Fruit fly (Drosophila melanogaster) whole organism, embryonic: ENCODE results near the gene Cerk.

Source experiments
- Antp ChIP-seq: fragments of 200-800 bp; sonication (Bioruptor generic); optimal IDR thresholded peaks from 3 replicates; lab custom pipeline; 2016; ENCODE audit warnings: missing biosample characterization, missing genetic modification characterization
- CG1024 ChIP-seq: fragments of 200-800 bp; sonication (Bioruptor generic); IDR thresholded peaks from 2 replicates; pipeline ENCODE4 v1.3.6; 2022; ENCODE audit warnings: missing biosample characterization, missing genetic modification characterization
- CG11398 ChIP-seq: fragments of 200-800 bp; sonication (Bioruptor generic); optimal IDR thresholded peaks from 2 replicates; lab custom pipeline; 2016; ENCODE audit warnings: missing biosample characterization, missing genetic modification characterization
- CG11696 ChIP-seq: fragments of 200-800 bp; sonication (Bioruptor generic); IDR thresholded peaks from 2 replicates; pipeline ENCODE4 v1.3.6; 2022; ENCODE audit warnings: missing biosample characterization, missing genetic modification characterization
- CG1233 ChIP-seq: fragments of 200-800 bp; sonication (Bioruptor generic); optimal IDR thresholded peaks from 4 replicates; lab custom pipeline; 2018; ENCODE audit warnings: missing biosample characterization, mild to moderate bottlenecking, missing genetic modification characterization
- CG13287 ChIP-seq: fragments of 200-800 bp; sonication (Bioruptor generic); IDR thresholded peaks from 2 replicates; pipeline ENCODE4 v1.3.6; 2022; ENCODE audit warnings: missing biosample characterization, missing genetic modification characterization; ENCODE audit not compliant: partially characterized antibody
- CG13775 ChIP-seq: fragments of 200-800 bp; sonication (Bioruptor generic); optimal IDR thresholded peaks from 3 replicates; lab custom pipeline; 2017; ENCODE audit warnings: missing biosample characterization, mild to moderate bottlenecking, missing genetic modification characterization
- CG14441 ChIP-seq: fragments of 200-800 bp; sonication (Bioruptor generic); IDR thresholded peaks from 2 replicates; pipeline ENCODE4 v1.3.6; 2022; ENCODE audit warnings: missing biosample characterization, missing genetic modification characterization
- CG15479 ChIP-seq: fragments of 200-800 bp; sonication (Bioruptor generic); optimal IDR thresholded peaks from 3 replicates; lab custom pipeline; 2019; ENCODE audit warnings: missing biosample characterization, mild to moderate bottlenecking, missing genetic modification characterization, moderate library complexity
- CG17361 ChIP-seq: fragments of 200-800 bp; sonication (Bioruptor generic); IDR thresholded peaks from 3 replicates; pipeline ENCODE4 v1.3.6; 2022; ENCODE audit warnings: missing biosample characterization, missing genetic modification characterization
- CG2889 ChIP-seq: fragments of 200-800 bp; sonication (Bioruptor generic); IDR thresholded peaks from 3 replicates; pipeline ENCODE4 v1.3.6; 2022; ENCODE audit warnings: missing biosample characterization, missing genetic modification characterization
- CG3838 ChIP-seq: fragments of 200-800 bp; sonication (Bioruptor generic); optimal IDR thresholded peaks from 3 replicates; lab custom pipeline; 2016; ENCODE audit warnings: missing biosample characterization, missing genetic modification characterization
- CG4820 ChIP-seq: fragments of 200-800 bp; sonication (Bioruptor generic); optimal IDR thresholded peaks from 3 replicates; lab custom pipeline; 2016; ENCODE audit warnings: missing biosample characterization, missing genetic modification characterization
- CG6272 ChIP-seq: fragments of 200-800 bp; sonication (Bioruptor generic); IDR thresholded peaks from 2 replicates; pipeline ENCODE4 v1.3.6; 2022; ENCODE audit warnings: missing biosample characterization, missing genetic modification characterization
- CG6854 ChIP-seq: fragments of 200-800 bp; sonication (Bioruptor generic); optimal IDR thresholded peaks from 3 replicates; lab custom pipeline; 2017; ENCODE audit warnings: missing biosample characterization, mild to moderate bottlenecking, missing genetic modification characterization
- CG8089 ChIP-seq: fragments of 200-800 bp; sonication (Bioruptor generic); optimal IDR thresholded peaks from 3 replicates; lab custom pipeline; 2016; ENCODE audit warnings: missing biosample characterization, missing genetic modification characterization
- CG8388 ChIP-seq: fragments of 200-800 bp; sonication (Bioruptor generic); optimal IDR thresholded peaks from 2 replicates; lab custom pipeline; 2019; ENCODE audit warnings: missing biosample characterization, mild to moderate bottlenecking, missing genetic modification characterization, moderate library complexity
- CG8478 ChIP-seq: fragments of >200 bp; optimal IDR thresholded peaks from 2 replicates; lab custom pipeline; 2018
- CG9609 ChIP-seq: fragments of 200-800 bp; sonication (Bioruptor generic); optimal IDR thresholded peaks from 3 replicates; lab custom pipeline; 2016; ENCODE audit warnings: missing biosample characterization, missing genetic modification characterization
- CkIIα-i1 ChIP-seq: fragments of 200-800 bp; sonication (Bioruptor generic); IDR thresholded peaks from 2 replicates; pipeline ENCODE4 v1.3.6; 2022; ENCODE audit warnings: missing biosample characterization, missing genetic modification characterization
- Dbx ChIP-seq: fragments of 200-800 bp; sonication (Bioruptor generic); IDR thresholded peaks from 3 replicates; pipeline ENCODE4 v1.3.6; 2022; ENCODE audit warnings: missing biosample characterization, missing genetic modification characterization
- Deaf1 ChIP-seq: fragments of 200-800 bp; optimal IDR thresholded peaks from 3 replicates; lab custom pipeline; 2019; ENCODE audit warnings: missing biosample characterization, mild to moderate bottlenecking, missing genetic modification characterization, moderate library complexity
- Fer3 ChIP-seq: fragments of 200-800 bp; sonication (Bioruptor generic); optimal IDR thresholded peaks from 2 replicates; lab custom pipeline; 2018; ENCODE audit warnings: missing biosample characterization, mild to moderate bottlenecking, missing genetic modification characterization, moderate library complexity
- GATAe ChIP-seq: fragments of 200-800 bp; sonication (Bioruptor generic); conservative IDR thresholded peaks from 2 replicates; pipeline ENCODE4 v1.3.6; 2022; ENCODE audit warnings: missing biosample characterization, missing genetic modification characterization
- Hey ChIP-seq: fragments of 200-800 bp; sonication (Bioruptor generic); optimal IDR thresholded peaks from 3 replicates; lab custom pipeline; 2018; ENCODE audit warnings: missing biosample characterization, mild to moderate bottlenecking, missing genetic modification characterization
- HmgZ ChIP-seq: fragments of 200-800 bp; sonication (Bioruptor generic); optimal IDR thresholded peaks from 2 replicates; lab custom pipeline; 2018; ENCODE audit warnings: missing biosample characterization, mild to moderate bottlenecking, missing genetic modification characterization
- Hr78 ChIP-seq, 2 experiments: fragments of 200-800 bp in 1 of 2; fragments of >200 bp in 1 of 2; sonication (Bioruptor generic) in 1 of 2; optimal IDR thresholded peaks; 2 replicates each; lab custom pipeline; 2017 to 2019; ENCODE audit warnings: missing biosample characterization in 2 of 2, missing genetic modification characterization in 2 of 2, mild to moderate bottlenecking in 1 of 2, moderate library complexity in 1 of 2
- Mad ChIP-seq: fragments of 200-800 bp; sonication (Bioruptor generic); optimal IDR thresholded peaks from 2 replicates; lab custom pipeline; 2016; ENCODE audit warnings: missing biosample characterization, missing genetic modification characterization
- Max ChIP-seq: fragments of 200-800 bp; sonication (Bioruptor generic); optimal IDR thresholded peaks from 2 replicates; lab custom pipeline; 2016; ENCODE audit warnings: missing biosample characterization, mild to moderate bottlenecking, missing genetic modification characterization
- Mes4 ChIP-seq: fragments of 200-800 bp; sonication (Bioruptor generic); optimal IDR thresholded peaks from 2 replicates; lab custom pipeline; 2016; ENCODE audit warnings: missing biosample characterization, missing genetic modification characterization
- Pdp1 ChIP-seq, 2 experiments: fragments of 200-800 bp; sonication (Bioruptor generic); optimal IDR thresholded peaks; 3 replicates each; lab custom pipeline; 2016; ENCODE audit warnings: missing biosample characterization in 2 of 2, missing genetic modification characterization in 2 of 2, mild to moderate bottlenecking in 1 of 2, moderate library complexity in 1 of 2
- Six4 ChIP-seq: fragments of 200-800 bp; sonication (Bioruptor generic); optimal IDR thresholded peaks from 2 replicates; lab custom pipeline; 2016; ENCODE audit warnings: missing biosample characterization, missing genetic modification characterization
- Sry-δ ChIP-seq: fragments of 200-800 bp; sonication (Bioruptor generic); optimal IDR thresholded peaks from 2 replicates; lab custom pipeline; 2016; ENCODE audit warnings: missing biosample characterization, missing genetic modification characterization
- TFAM ChIP-seq: fragments of 200-800 bp; sonication (Bioruptor generic); optimal IDR thresholded peaks from 2 replicates; lab custom pipeline; 2017; ENCODE audit warnings: missing biosample characterization, missing genetic modification characterization, inconsistent platforms
- Usf ChIP-seq: fragments of 200-800 bp; sonication (Bioruptor generic); optimal IDR thresholded peaks from 2 replicates; lab custom pipeline; 2017; ENCODE audit warnings: missing genotype, missing biosample characterization, missing genetic modification characterization
- chinmo ChIP-seq: fragments of 200-800 bp; sonication (Bioruptor generic); IDR thresholded peaks from 4 replicates; pipeline ENCODE4 v1.3.6; 2022; ENCODE audit warnings: missing biosample characterization, missing genetic modification characterization; ENCODE audit not compliant: partially characterized antibody
- chm ChIP-seq: fragments of 200-800 bp; sonication (Bioruptor generic); IDR thresholded peaks from 2 replicates; pipeline ENCODE4 v1.3.6; 2022; ENCODE audit warnings: missing biosample characterization, missing genetic modification characterization
- disco-r ChIP-seq: fragments of 200-800 bp; sonication (Bioruptor generic); optimal IDR thresholded peaks from 2 replicates; lab custom pipeline; 2016; ENCODE audit warnings: missing biosample characterization, missing genetic modification characterization
- ftz-f1 ChIP-seq: fragments of 200-800 bp; sonication (Bioruptor generic); optimal IDR thresholded peaks from 2 replicates; lab custom pipeline; 2016; ENCODE audit warnings: missing biosample characterization, missing genetic modification characterization
- hb ChIP-seq: fragments of 200-800 bp; sonication (Bioruptor generic); IDR thresholded peaks from 3 replicates; pipeline ENCODE4 v1.3.6; 2022; ENCODE audit warnings: missing biosample characterization, missing genetic modification characterization; ENCODE audit not compliant: partially characterized antibody
- jigr1 ChIP-seq: fragments of 200-800 bp; sonication (Bioruptor generic); IDR thresholded peaks from 3 replicates; pipeline ENCODE4 v1.3.6; 2022; ENCODE audit warnings: missing biosample characterization, missing genetic modification characterization
- lov ChIP-seq, 2 experiments: fragments of 200-800 bp in 1 of 2; fragments of >200 bp in 1 of 2; sonication (Bioruptor generic) in 1 of 2; IDR thresholded peaks in 1 of 2; optimal IDR thresholded peaks in 1 of 2; 2 replicates in 1 of 2; 3 replicates in 1 of 2; pipeline versions ENCODE4 v1.3.6 to Lab custom; 2017 to 2022; ENCODE audit warnings: missing biosample characterization in 1 of 2, missing genetic modification characterization in 1 of 2
- pan ChIP-seq, 4 experiments: fragments of >200 bp in 3 of 4; fragments of 200-800 bp in 1 of 4; sonication (Bioruptor generic) in 1 of 4; optimal IDR thresholded peaks in 3 of 4; IDR thresholded peaks in 1 of 4; 2 replicates each; pipeline versions ENCODE4 v1.3.6 to Lab custom; 2017 to 2022; ENCODE audit warnings: missing biosample characterization in 2 of 4, missing genetic modification characterization in 2 of 4, mixed read lengths in 1 of 4
- phol ChIP-seq: fragments of 200-800 bp; sonication (Bioruptor generic); optimal IDR thresholded peaks from 3 replicates; lab custom pipeline; 2018; ENCODE audit warnings: missing biosample characterization, mild to moderate bottlenecking, missing genetic modification characterization, moderate library complexity
- pzg ChIP-seq: fragments of 200-800 bp; sonication (Bioruptor generic); optimal IDR thresholded peaks from 3 replicates; lab custom pipeline; 2018; ENCODE audit warnings: missing biosample characterization, mild to moderate bottlenecking, missing genetic modification characterization, moderate library complexity
- repo ChIP-seq: fragments of 200-800 bp; sonication (Bioruptor generic); optimal IDR thresholded peaks from 2 replicates; lab custom pipeline; 2016; ENCODE audit warnings: missing biosample characterization, missing genetic modification characterization
- run ChIP-seq: fragments of 200-800 bp; sonication (Bioruptor generic); optimal IDR thresholded peaks from 3 replicates; lab custom pipeline; 2018; ENCODE audit warnings: missing biosample characterization, mild to moderate bottlenecking, missing genetic modification characterization
- sima ChIP-seq: fragments of 200-800 bp; sonication (Bioruptor generic); optimal IDR thresholded peaks from 2 replicates; lab custom pipeline; 2016; ENCODE audit warnings: missing biosample characterization, missing genetic modification characterization
- sob ChIP-seq: fragments of 200-800 bp; sonication (Bioruptor generic); IDR thresholded peaks from 2 replicates; pipeline ENCODE4 v1.3.6; 2022; ENCODE audit warnings: missing biosample characterization, missing genetic modification characterization
- sqz ChIP-seq: fragments of 200-800 bp; sonication (Bioruptor generic); optimal IDR thresholded peaks from 3 replicates; lab custom pipeline; 2018; ENCODE audit warnings: missing biosample characterization, mild to moderate bottlenecking, missing genetic modification characterization
- zen2 ChIP-seq: fragments of 200-800 bp; sonication (Bioruptor generic); IDR thresholded peaks from 3 replicates; pipeline ENCODE4 v1.3.6; 2022; ENCODE audit warnings: missing biosample characterization, missing genetic modification characterization; ENCODE audit not compliant: partially characterized antibody

The Cerk gene

dm6 chr3R:5374720-5375119, 6.6 kb upstream of the Cerk start, which contains the start of the genes hd and CG14667 (continued):
- TF ChIP-seq sob (GFP tag; lab: Robert Waterston, UW) = no peak
- peak; percentile 15 for TF ChIP-seq HmgZ (tag; lab: Kevin White, UChicago)
- no peak for TF ChIP-seq CG17361 (GFP tag; lab: Robert Waterston, UW)
- TF ChIP-seq CG15479 (GFP tag; lab: Kevin White, UChicago) = no peak
- TF ChIP-seq Pdp1 (GFP tag; optimal IDR thresholded peaks at IDR 0.05; lab: Kevin White, UChicago) = no peak
- no peak for TF ChIP-seq CG2889
- no peak for TF ChIP-seq jigr1 (GFP tag; lab: Robert Waterston, UW)
- no peak for TF ChIP-seq Mad (GFP tag; lab: Kevin White, UChicago)
- TF ChIP-seq CG14441 (GFP tag; lab: Robert Waterston, UW) = no peak
- TF ChIP-seq CG9609 (GFP tag; lab: Kevin White, UChicago) = no peak
- TF ChIP-seq CG11398 (GFP tag; lab: Kevin White, UChicago) = no peak
- no peak for TF ChIP-seq Hey (tag; lab: Kevin White, UChicago)
- no peak for TF ChIP-seq Dbx (GFP tag; lab: Robert Waterston, UW)
- TF ChIP-seq Max (GFP tag; lab: Kevin White, UChicago) = peak; percentile 29
- TF ChIP-seq Six4 (GFP tag; lab: Kevin White, UChicago) = no peak
- no peak for TF ChIP-seq Deaf1
- no peak for TF ChIP-seq GATAe (GFP tag; lab: Robert Waterston, UW)
- TF ChIP-seq hb (GFP tag; lab: Robert Waterston, UW) = no peak
- no peak for TF ChIP-seq TFAM (GFP tag; lab: Kevin White, UChicago)
- TF ChIP-seq CG13775 (GFP tag; lab: Kevin White, UChicago) = no peak
- TF ChIP-seq run (tag; lab: Kevin White, UChicago) = no peak
- no peak for TF ChIP-seq CkIIα-i1 (GFP tag; lab: Robert Waterston, UW)
- no peak for TF ChIP-seq disco-r (GFP tag; lab: Kevin White, UChicago)
- TF ChIP-seq CG8388 = no peak
- no peak for TF ChIP-seq ftz-f1 (GFP tag; lab: Kevin White, UChicago)
- TF ChIP-seq lov (optimal IDR thresholded peaks at IDR 0.05; lab: Kevin White, UChicago) = no peak
- TF ChIP-seq lov (GFP tag; IDR thresholded peaks at IDR 0.05; lab: Robert Waterston, UW) = no peak
- TF ChIP-seq sima = no peak
- TF ChIP-seq CG8478 (lab: Kevin White, UChicago) = no peak
- TF ChIP-seq chinmo (GFP tag; lab: Robert Waterston, UW) = 0 out of 4 replicates have a peak, but pooled peaks have one; percentile 45
- no peak for TF ChIP-seq CG8089
- TF ChIP-seq Antp (GFP tag; lab: Kevin White, UChicago) = no peak
- TF ChIP-seq Hr78 (GFP tag; optimal IDR thresholded peaks at IDR 0.05; lab: Kevin White, UChicago) = no peak
- no peak for TF ChIP-seq pan (optimal IDR thresholded peaks at IDR 0.05; lab: Kevin White, UChicago)
- no peak for TF ChIP-seq pan (GFP tag; optimal IDR thresholded peaks at IDR 0.05 in 1 of 2, IDR thresholded peaks at IDR 0.05 in 1 of 2)
- peak; percentile 47 for TF ChIP-seq pzg (GFP tag; lab: Kevin White, UChicago)
- no peak for TF ChIP-seq CG3838 (GFP tag; lab: Kevin White, UChicago)
- TF ChIP-seq Fer3 (tag; lab: Kevin White, UChicago) = no peak
- TF ChIP-seq Sry-δ (GFP tag; lab: Kevin White, UChicago) = peak; percentile 67
- TF ChIP-seq phol = peak; percentile 21
- TF ChIP-seq CG1024 (GFP tag; lab: Robert Waterston, UW) = no peak
- peak; percentile 17; the same call in 1 of the 3 replicates for TF ChIP-seq zen2 (GFP tag; lab: Robert Waterston, UW)
- TF ChIP-seq CG13287 (GFP tag; lab: Robert Waterston, UW) = peak; percentile 67
- TF ChIP-seq repo (GFP tag; lab: Kevin White, UChicago) = no peak
- TF ChIP-seq CG11696 = no peak
- TF ChIP-seq Usf (GFP tag; lab: Kevin White, UChicago) = no peak
- no peak for TF ChIP-seq Mes4
- TF ChIP-seq CG4820 (GFP tag; lab: Kevin White, UChicago) = no peak
- no peak for TF ChIP-seq CG6854 (GFP tag; lab: Kevin White, UChicago)
- no peak for TF ChIP-seq CG1233 (GFP tag; lab: Kevin White, UChicago)
- TF ChIP-seq sqz (GFP tag; lab: Kevin White, UChicago) = no peak
- TF ChIP-seq chm (GFP tag; lab: Robert Waterston, UW) = no peak
- TF ChIP-seq CG6272 (GFP tag; lab: Robert Waterston, UW) = no peak
